Fruit fly (Drosophila melanogaster): ENCODE results near the gene Ms.

Gene Ms

DNA sequence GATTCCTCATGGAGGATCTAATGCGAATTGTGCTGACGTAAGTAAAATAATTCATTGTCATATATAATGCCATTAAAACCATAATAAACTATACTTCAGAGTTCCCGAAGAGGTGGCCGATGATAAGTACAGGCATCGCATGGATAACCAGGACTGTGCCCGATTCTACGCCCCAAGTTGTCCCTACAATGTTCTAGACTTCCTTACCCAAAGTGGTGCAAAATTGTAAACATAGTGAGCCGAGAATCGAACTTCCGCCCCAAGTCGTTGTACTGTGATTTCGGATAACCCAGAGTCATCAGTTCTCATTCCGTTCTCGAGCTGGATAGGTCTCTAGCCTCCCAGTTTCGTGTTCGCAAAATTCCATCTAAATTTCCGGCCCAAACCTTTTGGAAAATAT lies 21.5 kb downstream of the Ms start, which contains the start of gene CG33340:
TSS of gene CG33340 (plus strand) at position 301 of the 400 bp plus-strand sequence.
- TF ChIP-seq cnc (optimal IDR thresholded peaks at IDR 0.05) = no peak
- TF ChIP-seq CG5204 (GFP tag; optimal IDR thresholded peaks at IDR 0.05) = no peak
- TF ChIP-seq bab1 (GFP tag; optimal IDR thresholded peaks at IDR 0.05) = no peak
- no peak for TF ChIP-seq Mnt (GFP tag; optimal IDR thresholded peaks at IDR 0.05)
- no peak for TF ChIP-seq toe (GFP tag; optimal IDR thresholded peaks at IDR 0.05)
- no peak for TF ChIP-seq CG11617 (GFP tag; optimal IDR thresholded peaks at IDR 0.05)
- TF ChIP-seq CG1620 (GFP tag; optimal IDR thresholded peaks at IDR 0.05) = no peak
- TF ChIP-seq cic (GFP tag; optimal IDR thresholded peaks at IDR 0.05) = no peak
- no peak for TF ChIP-seq CG14711 (tag; optimal IDR thresholded peaks at IDR 0.05)
- no peak for TF ChIP-seq CG33017 (tag; optimal IDR thresholded peaks at IDR 0.05)
- TF ChIP-seq tj (GFP tag; optimal IDR thresholded peaks at IDR 0.05) = no peak
- TF ChIP-seq Clk (GFP tag; optimal IDR thresholded peaks at IDR 0.05) = no peak
- no peak for TF ChIP-seq CG12768 (GFP tag; optimal IDR thresholded peaks at IDR 0.05)
- no peak for TF ChIP-seq CG7101 (tag; optimal IDR thresholded peaks at IDR 0.05)

dm6 chr3R:24364880-24365604 lies 23.7 kb downstream of the Ms start, which contains the start of the genes CG17784 and CG13613:
CG17784 (minus strand) TSS chr3R:24364980.
CG13613 (plus strand) TSS chr3R:24365554.
- TF ChIP-seq kay (GFP tag; ENCODE audit: borderline replicate concordance) = no peak
- no peak for TF ChIP-seq CG1620 (GFP tag; optimal IDR thresholded peaks at IDR 0.05)
- TF ChIP-seq CG33017 (tag; optimal IDR thresholded peaks at IDR 0.05) = no peak
- TF ChIP-seq CG12768 (GFP tag; optimal IDR thresholded peaks at IDR 0.05) = no peak
- TF ChIP-seq pad (GFP tag; optimal IDR thresholded peaks at IDR 0.05) = no peak
- TF ChIP-seq CG14711 (tag; optimal IDR thresholded peaks at IDR 0.05) = no peak
- TF ChIP-seq cnc (optimal IDR thresholded peaks at IDR 0.05) = no peak
- TF ChIP-seq Clk (GFP tag; optimal IDR thresholded peaks at IDR 0.05) = no peak
- no peak for TF ChIP-seq Mnt (GFP tag; optimal IDR thresholded peaks at IDR 0.05)
- no peak for TF ChIP-seq Hr96 (GFP tag; optimal IDR thresholded peaks at IDR 0.05)
- TF ChIP-seq CG7045 (GFP tag; optimal IDR thresholded peaks at IDR 0.05) = no peak
- TF ChIP-seq Crg-1 (GFP tag; optimal IDR thresholded peaks at IDR 0.05) = no peak

dm6 chr3R:24367120-24367519 lies 25.8 kb downstream of the Ms start, which contains the start of gene CG42811:
CG42811 (minus strand) TSS chr3R:24367220.
- no peak for TF ChIP-seq bab1 (GFP tag; optimal IDR thresholded peaks at IDR 0.05)
- no peak for TF ChIP-seq CG11617 (GFP tag; optimal IDR thresholded peaks at IDR 0.05)
- TF ChIP-seq CG33017 (tag; optimal IDR thresholded peaks at IDR 0.05) = no peak
- TF ChIP-seq Clk (GFP tag; optimal IDR thresholded peaks at IDR 0.05) = no peak
- no peak for TF ChIP-seq Hr96 (GFP tag; optimal IDR thresholded peaks at IDR 0.05)
- TF ChIP-seq cnc (optimal IDR thresholded peaks at IDR 0.05) = no peak
- no peak for TF ChIP-seq Mnt (GFP tag; optimal IDR thresholded peaks at IDR 0.05)

- TF ChIP-seq ovo (GFP tag; optimal IDR thresholded peaks at IDR 0.05) (no peak), pad (GFP tag; optimal IDR thresholded peaks at IDR 0.05) (no peak), CG7045 (GFP tag; optimal IDR thresholded peaks at IDR 0.05) (no peak), tj (GFP tag; optimal IDR thresholded peaks at IDR 0.05) (no peak), kay (GFP tag; ENCODE audit: borderline replicate concordance) (no peak), toe (GFP tag; optimal IDR thresholded peaks at IDR 0.05) (no peak), cnc (optimal IDR thresholded peaks at IDR 0.05) (no peak), bab1 (GFP tag; optimal IDR thresholded peaks at IDR 0.05) (no peak), CG14711 (tag; optimal IDR thresholded peaks at IDR 0.05) (no peak)
These were observed 26.7 kb downstream of the Ms start, which contains the start of the genes CG42812 and CG33341 for dm6 chr3R:24368064-24368463. CG42812 (minus strand) TSS chr3R:24368164. CG33341 (plus strand) TSS chr3R:24368358.

DNA sequence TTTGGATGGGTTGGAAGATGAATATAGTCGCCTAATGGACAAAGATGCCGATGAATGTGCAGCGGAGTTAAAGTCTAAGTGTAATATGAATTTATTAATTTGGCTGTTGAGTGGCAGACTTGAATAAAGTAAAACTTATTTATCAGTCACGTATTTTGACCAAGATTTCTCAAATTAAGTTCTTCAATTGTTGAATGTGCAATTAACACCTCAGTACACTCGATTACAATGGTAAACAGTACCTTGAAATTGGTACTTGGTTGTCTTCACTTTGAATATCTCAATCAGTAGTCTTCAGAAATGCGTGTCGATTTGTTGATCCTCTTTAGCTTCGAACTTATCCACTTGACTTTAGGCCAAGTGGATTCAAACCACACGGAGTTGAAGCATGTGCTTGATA lies 27.9 kb downstream of the Ms start, which contains the start of gene CG13614:
TSS of gene CG13614 (plus strand) at position 301 of the 400 bp plus-strand sequence.
- no peak for TF ChIP-seq CG5204 (GFP tag; optimal IDR thresholded peaks at IDR 0.05)
- no peak for TF ChIP-seq CG1620 (GFP tag; optimal IDR thresholded peaks at IDR 0.05)
- no peak for TF ChIP-seq CG14711 (tag; optimal IDR thresholded peaks at IDR 0.05)
- no peak for TF ChIP-seq Clk (GFP tag; optimal IDR thresholded peaks at IDR 0.05)
- TF ChIP-seq pad (GFP tag; optimal IDR thresholded peaks at IDR 0.05) = no peak
- TF ChIP-seq CG33017 (tag; optimal IDR thresholded peaks at IDR 0.05) = no peak
- no peak for TF ChIP-seq Hr96 (GFP tag; optimal IDR thresholded peaks at IDR 0.05)
- no peak for TF ChIP-seq kay (GFP tag; ENCODE audit: borderline replicate concordance)

DNA sequence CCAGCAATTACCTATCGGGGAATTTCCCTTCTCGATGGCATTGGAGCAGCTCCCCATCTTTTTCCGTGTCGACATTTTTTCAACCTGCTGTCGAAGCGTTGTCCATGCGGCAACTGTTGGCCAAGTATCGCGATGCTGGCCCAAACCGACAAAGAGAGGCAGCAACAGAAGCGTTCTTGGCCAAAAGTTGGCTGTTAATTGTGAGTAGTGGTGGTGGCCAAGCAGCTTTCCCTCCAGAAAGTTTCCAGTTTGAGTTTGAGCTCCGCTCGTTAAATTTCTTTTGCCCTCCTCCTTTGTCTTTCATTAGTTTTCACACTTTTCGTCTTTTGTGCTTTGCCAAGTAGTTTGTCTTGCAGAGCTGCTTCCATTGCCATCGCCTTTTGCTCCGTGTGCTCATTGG lies 31.3 kb downstream of the Ms start, which contains the start of gene CG17782:
TSS of gene CG17782 (minus strand) at position 101 of the 400 bp plus-strand sequence.
- TF ChIP-seq cnc (optimal IDR thresholded peaks at IDR 0.05) = no peak
- TF ChIP-seq CG33017 (tag; optimal IDR thresholded peaks at IDR 0.05) = no peak
- TF ChIP-seq pad (GFP tag; optimal IDR thresholded peaks at IDR 0.05) = no peak
- no peak for TF ChIP-seq CG7101 (tag; optimal IDR thresholded peaks at IDR 0.05)
- no peak for TF ChIP-seq bab1 (GFP tag; optimal IDR thresholded peaks at IDR 0.05)
- TF ChIP-seq Crg-1 (GFP tag; optimal IDR thresholded peaks at IDR 0.05) = no peak
- no peak for TF ChIP-seq CG11617 (GFP tag; optimal IDR thresholded peaks at IDR 0.05)
- TF ChIP-seq CG12768 (GFP tag; optimal IDR thresholded peaks at IDR 0.05) = no peak
- TF ChIP-seq kay (GFP tag; ENCODE audit: borderline replicate concordance) = no peak
- no peak for TF ChIP-seq tj (GFP tag; optimal IDR thresholded peaks at IDR 0.05)

- no peak for TF ChIP-seq tj (GFP tag; optimal IDR thresholded peaks at IDR 0.05)
- TF ChIP-seq Crg-1 (GFP tag; optimal IDR thresholded peaks at IDR 0.05) = no peak
- no peak for TF ChIP-seq Mnt (GFP tag; optimal IDR thresholded peaks at IDR 0.05)
- TF ChIP-seq CG33017 (tag; optimal IDR thresholded peaks at IDR 0.05) = no peak
- TF ChIP-seq CG7045 (GFP tag; optimal IDR thresholded peaks at IDR 0.05) = no peak
- no peak for TF ChIP-seq bab1 (GFP tag; optimal IDR thresholded peaks at IDR 0.05)
These were observed 34.2 kb downstream of the Ms start, which contains the start of gene CG17781 for dm6 chr3R:24375561-24375960. CG17781 (minus strand) TSS chr3R:24375661.
